Worm (Caenorhabditis elegans): ENCODE data around the gene T21C9.13.

Gene T21C9.13

ce11 chrV:10597234-10597633 lies at the start of gene T21C9.13:
T21C9.13 (plus strand) TSS chrV:10597266.
- TF ChIP-seq ham-2 (GFP tag; optimal IDR thresholded peaks at IDR 0.05) (no peak), M03D4.4 (tag; optimal IDR thresholded peaks at IDR 0.05) (no peak), nhr-76 (tag; optimal IDR thresholded peaks at IDR 0.05) (no peak)

ce11 chrV:10548981-10549380 lies 48.1 kb upstream of the T21C9.13 start, which contains the start of gene srd-34:
srd-34 (minus strand) TSS chrV:10549081.
- no peak for TF ChIP-seq nhr-28 (tag; optimal IDR thresholded peaks at IDR 0.05)
- TF ChIP-seq blmp-1 (tag; optimal IDR thresholded peaks at IDR 0.05), result no peak
- TF ChIP-seq ces-1 (GFP tag; optimal IDR thresholded peaks at IDR 0.05), result no peak
- TF ChIP-seq pha-4 (tag; optimal IDR thresholded peaks at IDR 0.05), result no peak
- no peak for TF ChIP-seq zip-8 (tag; optimal IDR thresholded peaks at IDR 0.05)
- no peak for TF ChIP-seq tbx-8 (GFP tag; optimal IDR thresholded peaks at IDR 0.05)
- no peak for TF ChIP-seq sptf-1 (tag; optimal IDR thresholded peaks at IDR 0.05)
- TF ChIP-seq nhr-76 (tag; optimal IDR thresholded peaks at IDR 0.05), result no peak
- no peak for TF ChIP-seq lsy-2 (tag; optimal IDR thresholded peaks at IDR 0.05)
- no peak for TF ChIP-seq drap-1 (GFP tag; optimal IDR thresholded peaks at IDR 0.05)
- no peak for TF ChIP-seq hlh-1 (tag; optimal IDR thresholded peaks at IDR 0.05)
- TF ChIP-seq elt-3 (tag; optimal IDR thresholded peaks at IDR 0.05), result no peak
- TF ChIP-seq mls-2 (tag; optimal IDR thresholded peaks at IDR 0.05), result no peak
- TF ChIP-seq ceh-39 (tag; optimal IDR thresholded peaks at IDR 0.05), result no peak
- TF ChIP-seq unc-39 (tag; optimal IDR thresholded peaks at IDR 0.05), result no peak
- TF ChIP-seq elt-1 (tag; optimal IDR thresholded peaks at IDR 0.05; ENCODE audit: borderline replicate concordance, insufficient read depth), result no peak
- no peak for TF ChIP-seq unc-120 (tag; optimal IDR thresholded peaks at IDR 0.05; ENCODE audit: poor library complexity, severe bottlenecking)
- TF ChIP-seq ceh-83 (GFP tag; optimal IDR thresholded peaks at IDR 0.05), result no peak

ce11 chrV:10549717-10550116 lies 47.3 kb upstream of the T21C9.13 start, which contains the start of gene F32G8.2:
F32G8.2 (plus strand) TSS chrV:10550017.
- no peak for TF ChIP-seq hlh-1 (tag; optimal IDR thresholded peaks at IDR 0.05)
- TF ChIP-seq tbx-8 (GFP tag; optimal IDR thresholded peaks at IDR 0.05), result no peak
- TF ChIP-seq unc-62 (GFP tag; optimal IDR thresholded peaks at IDR 0.05), result no peak
- TF ChIP-seq pha-4 (tag; optimal IDR thresholded peaks at IDR 0.05), result no peak
- no peak for TF ChIP-seq mls-2 (tag; optimal IDR thresholded peaks at IDR 0.05)
- no peak for TF ChIP-seq sem-2 (GFP tag; optimal IDR thresholded peaks at IDR 0.05)
- TF ChIP-seq ceh-83 (GFP tag; optimal IDR thresholded peaks at IDR 0.05), result no peak
- TF ChIP-seq mab-5 (tag; optimal IDR thresholded peaks at IDR 0.05), result no peak
- TF ChIP-seq drap-1 (GFP tag; optimal IDR thresholded peaks at IDR 0.05), result no peak
- TF ChIP-seq ceh-43 (GFP tag; optimal IDR thresholded peaks at IDR 0.05), result no peak
- TF ChIP-seq ztf-11 (tag; optimal IDR thresholded peaks at IDR 0.05), result no peak
- no peak for TF ChIP-seq flh-1 (GFP tag; optimal IDR thresholded peaks at IDR 0.05)
- no peak for TF ChIP-seq bed-3 (GFP tag; optimal IDR thresholded peaks at IDR 0.05)
- no peak for TF ChIP-seq ceh-39 (tag; optimal IDR thresholded peaks at IDR 0.05)
- TF ChIP-seq zip-8 (tag; optimal IDR thresholded peaks at IDR 0.05), result no peak
- no peak for TF ChIP-seq lin-13 (tag; optimal IDR thresholded peaks at IDR 0.05)

ce11 chrV:10555239-10555638 lies 41.8 kb upstream of the T21C9.13 start, which contains the start of gene F32G8.3:
F32G8.3 (minus strand) TSS chrV:10555339.
- TF ChIP-seq elt-3 (tag; optimal IDR thresholded peaks at IDR 0.05) (no peak), nhr-28 (tag; optimal IDR thresholded peaks at IDR 0.05) (no peak), hlh-1 (tag; optimal IDR thresholded peaks at IDR 0.05) (no peak)

ce11 chrV:10556362-10556761 lies 40.7 kb upstream of the T21C9.13 start:
- TF ChIP-seq hlh-1 (tag; optimal IDR thresholded peaks at IDR 0.05) (no peak), ztf-11 (tag; optimal IDR thresholded peaks at IDR 0.05) (no peak), nhr-12 (tag; optimal IDR thresholded peaks at IDR 0.05) (no peak), nhr-2 (tag; optimal IDR thresholded peaks at IDR 0.05) (no peak), unc-120 (tag; optimal IDR thresholded peaks at IDR 0.05; ENCODE audit: poor library complexity, severe bottlenecking) (no peak), pha-4 (tag; optimal IDR thresholded peaks at IDR 0.05) (no peak), nhr-237 (tag; optimal IDR thresholded peaks at IDR 0.05) (no peak), sem-2 (GFP tag; optimal IDR thresholded peaks at IDR 0.05) (no peak), zip-8 (tag; optimal IDR thresholded peaks at IDR 0.05) (no peak), M03D4.4 (tag; optimal IDR thresholded peaks at IDR 0.05) (no peak), elt-1 (tag; optimal IDR thresholded peaks at IDR 0.05; ENCODE audit: borderline replicate concordance, insufficient read depth) (no peak), nhr-28 (tag; optimal IDR thresholded peaks at IDR 0.05) (no peak), bed-3 (GFP tag; optimal IDR thresholded peaks at IDR 0.05) (no peak), mls-2 (tag; optimal IDR thresholded peaks at IDR 0.05) (no peak), ceh-39 (tag; optimal IDR thresholded peaks at IDR 0.05) (no peak), ces-1 (GFP tag; optimal IDR thresholded peaks at IDR 0.05) (no peak), unc-62 (GFP tag; optimal IDR thresholded peaks at IDR 0.05) (no peak), mep-1 (tag; optimal IDR thresholded peaks at IDR 0.05) (no peak), cnd-1 (tag; optimal IDR thresholded peaks at IDR 0.05) (no peak)

Data from whole organism, mixed stage, embryonic.